Worm (Caenorhabditis elegans): ENCODE results near the gene cyb-1.

ce11 chrIV:10764206-10764605 lies 29.2 kb downstream of the cyb-1 start, which contains the start of gene T25B9.11:
- TF ChIP-seq pqm-1 (tag; optimal IDR thresholded peaks at IDR 0.05): no peak
- TF ChIP-seq nhr-77 (tag; optimal IDR thresholded peaks at IDR 0.05): no peak
- no peak for TF ChIP-seq egl-27 (tag; optimal IDR thresholded peaks at IDR 0.05)
- TF ChIP-seq snu-23 (GFP tag; optimal IDR thresholded peaks at IDR 0.05): no peak
- TF ChIP-seq hlh-4 (tag; optimal IDR thresholded peaks at IDR 0.05): no peak
- no peak for TF ChIP-seq unc-62 (GFP tag; optimal IDR thresholded peaks at IDR 0.05)
- no peak for TF ChIP-seq dpl-1 (GFP tag; optimal IDR thresholded peaks at IDR 0.05)
- no peak for TF ChIP-seq snpc-4 (tag; optimal IDR thresholded peaks at IDR 0.05)
- no peak for TF ChIP-seq mep-1 (tag; optimal IDR thresholded peaks at IDR 0.05)
- TF ChIP-seq C34B4.2 (tag; optimal IDR thresholded peaks at IDR 0.05): no peak
- no peak for TF ChIP-seq unc-30 (tag; optimal IDR thresholded peaks at IDR 0.05)
- no peak for TF ChIP-seq grh-1 (GFP tag; IDR thresholded peaks at IDR 0.05)
- TF ChIP-seq nhr-28 (tag; optimal IDR thresholded peaks at IDR 0.05): no peak
- no peak for TF ChIP-seq zag-1 (tag; optimal IDR thresholded peaks at IDR 0.05)
